Worm (Caenorhabditis elegans): Measurements from ENCODE around the gene C02B8.6.
"Not testable (repeated sequence)": the region's sequence is repeated elsewhere in the genome, so short reads cannot be mapped to it uniquely, and the experiment has no call there.

C02B8.6 gene

DNA sequence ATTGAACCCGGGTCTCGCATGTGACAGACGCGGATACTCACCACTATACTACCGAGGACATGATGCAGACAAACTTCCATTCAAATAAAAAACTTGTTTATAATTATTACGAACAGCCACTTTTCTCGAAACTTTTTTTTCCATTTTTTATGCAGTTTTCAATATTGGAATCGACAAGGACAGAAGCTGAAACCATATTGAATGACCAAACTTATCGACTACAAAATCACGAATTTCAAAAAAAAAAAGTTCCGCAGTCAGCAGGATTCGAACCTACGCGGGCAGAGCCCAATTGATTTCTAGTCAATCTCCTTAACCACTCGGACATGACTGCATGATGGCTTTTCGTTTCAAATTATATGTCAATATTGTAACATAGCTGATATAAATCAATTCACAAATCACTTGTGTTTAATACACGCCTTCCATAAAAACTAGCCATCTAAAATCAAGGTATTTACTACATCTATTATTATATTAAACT is 16.5 kb upstream of the C02B8.6 start:
- TF ChIP-seq ceh-58 (GFP tag; IDR thresholded peaks at IDR 0.05) (0 out of 2 replicates have a peak, but pooled peaks have one; percentile 64), rpc-1 (optimal IDR thresholded peaks at IDR 0.05) (peak; percentile 54), rpc-1 (tag; optimal IDR thresholded peaks at IDR 0.05) (peak; percentile 83), athp-1 (tag; optimal IDR thresholded peaks at IDR 0.05) (peak; percentile 6), snpc-4 (tag; optimal IDR thresholded peaks at IDR 0.05) (peak in 2 of 4 experiments; percentile 4 to 54), somi-1 (GFP tag; optimal IDR thresholded peaks at IDR 0.05) (peak; percentile 6), rec-8 (tag; optimal IDR thresholded peaks at IDR 0.05) (peak; percentile 12 to 13), mes-4 (tag; optimal IDR thresholded peaks at IDR 0.05) (peak; percentile 33), tbp1 (GFP tag; optimal IDR thresholded peaks at IDR 0.05) (peak; percentile 83), D2030.7 (GFP tag; IDR thresholded peaks at IDR 0.05) (peak; percentile 84), die-1 (tag; optimal IDR thresholded peaks at IDR 0.05) (peak; percentile 43), bed-1 (GFP tag; IDR thresholded peaks at IDR 0.05) (0 out of 2 replicates have a peak, but pooled peaks have one; percentile 24), repo-1 (tag; optimal IDR thresholded peaks at IDR 0.05) (peak; percentile 33), cebp-2 (GFP tag; IDR thresholded peaks at IDR 0.05) (peak; percentile 26; the same call in 1 of the 2 replicates), lin-26 (GFP tag; IDR thresholded peaks at IDR 0.05) (peak; percentile 84), madf-6 (GFP tag; IDR thresholded peaks at IDR 0.05) (peak; percentile 18; the same call in 1 of the 2 replicates), let-607 (tag; optimal IDR thresholded peaks at IDR 0.05) (peak in 1 of 2 experiments; percentile 1), hmg-1.2 (GFP tag; IDR thresholded peaks at IDR 0.05) (peak; percentile 48), B0261.1 (tag; optimal IDR thresholded peaks at IDR 0.05) (peak; percentile 86), mxl-1 (tag; optimal IDR thresholded peaks at IDR 0.05) (peak; percentile 16), dox-1 (GFP tag; IDR thresholded peaks at IDR 0.05) (peak; percentile 59), ztf-18 (tag; optimal IDR thresholded peaks at IDR 0.05) (peak; percentile 34), rcor-1 (GFP tag; IDR thresholded peaks at IDR 0.05) (0 out of 2 replicates have a peak, but pooled peaks have one; percentile 22), pbrm-1 (GFP tag; IDR thresholded peaks at IDR 0.05) (peak; percentile 56), ekl-4 (GFP tag; IDR thresholded peaks at IDR 0.05) (0 out of 2 replicates have a peak, but pooled peaks have one; percentile 9)
- TF ChIP-seq snpc-4 (GFP tag; optimal IDR thresholded peaks at IDR 0.05) = not testable (repeated sequence)

DNA sequence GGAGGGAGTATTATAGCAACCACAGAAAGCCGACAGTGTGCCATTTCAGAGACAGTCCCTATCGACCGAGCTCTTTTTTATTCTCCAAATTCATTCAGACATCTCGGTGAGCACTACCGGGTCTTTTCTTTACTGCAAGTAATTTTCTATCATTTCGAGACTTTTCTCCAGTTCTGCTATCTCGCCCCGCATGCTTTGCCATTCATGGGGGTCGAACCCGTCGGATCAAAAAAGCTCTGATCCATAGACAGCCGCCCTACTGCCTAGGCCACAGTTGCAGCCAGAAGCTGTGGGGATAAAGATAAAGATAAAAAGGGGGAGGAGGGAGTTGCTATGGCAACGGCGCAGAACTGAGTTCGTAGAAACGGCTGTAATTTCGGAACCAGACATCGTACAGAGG is 15.3 kb upstream of the C02B8.6 start:
- 0 out of 2 replicates have a peak, but pooled peaks have one; percentile 37 for TF ChIP-seq Y56A3A.18 (GFP tag; IDR thresholded peaks at IDR 0.05)
- TF ChIP-seq aptf-2 (GFP tag; conservative IDR thresholded peaks at IDR 0.05) = no peak
- TF ChIP-seq him-1 (tag; optimal IDR thresholded peaks at IDR 0.05) = peak; percentile 64
- peak; percentile 66; the same call in 1 of the 2 replicates for TF ChIP-seq lin-26 (GFP tag; IDR thresholded peaks at IDR 0.05)
- TF ChIP-seq dox-1 (GFP tag; IDR thresholded peaks at IDR 0.05) = peak; percentile 50; the same call in 1 of the 2 replicates
- no peak for TF ChIP-seq T26A5.8 (tag; optimal IDR thresholded peaks at IDR 0.05)
- no peak for TF ChIP-seq madf-8 (GFP tag; conservative IDR thresholded peaks at IDR 0.05)
- no peak for TF ChIP-seq madf-10 (tag; optimal IDR thresholded peaks at IDR 0.05)
- no peak for TF ChIP-seq ceh-91 (GFP tag; IDR thresholded peaks at IDR 0.05)
- no peak for TF ChIP-seq nfyb-1 (GFP tag; IDR thresholded peaks at IDR 0.05)
- TF ChIP-seq B0261.1 (tag; optimal IDR thresholded peaks at IDR 0.05) = peak; percentile 70
- no peak for TF ChIP-seq snpc-1.3 (tag; optimal IDR thresholded peaks at IDR 0.05; ENCODE audit: insufficient read depth)
- TF ChIP-seq zfh-2 (GFP tag; conservative IDR thresholded peaks at IDR 0.05) = 0 out of 2 replicates have a peak, but pooled peaks have one; percentile 27
- no peak for TF ChIP-seq repo-1 (tag; optimal IDR thresholded peaks at IDR 0.05)
- no peak for TF ChIP-seq gei-17 (GFP tag; optimal IDR thresholded peaks at IDR 0.05)
- peak; percentile 25 for TF ChIP-seq die-1 (tag; optimal IDR thresholded peaks at IDR 0.05)
- TF ChIP-seq cebp-1 (GFP tag; IDR thresholded peaks at IDR 0.05) = no peak
- TF ChIP-seq cebp-1 (tag; optimal IDR thresholded peaks at IDR 0.05) = no peak
- no peak for TF ChIP-seq K11D2.4 (GFP tag; IDR thresholded peaks at IDR 0.05)
- TF ChIP-seq lir-1 (GFP tag; conservative IDR thresholded peaks at IDR 0.05) = no peak
- no peak for TF ChIP-seq lin-35 (GFP tag; optimal IDR thresholded peaks at IDR 0.05)
- no peak for TF ChIP-seq F52B5.7 (tag; optimal IDR thresholded peaks at IDR 0.05)
- peak; percentile 10 for TF ChIP-seq ceh-79 (tag; optimal IDR thresholded peaks at IDR 0.05)
- no peak for TF ChIP-seq C17E4.6 (GFP tag; IDR thresholded peaks at IDR 0.05)
- TF ChIP-seq F37B4.10 (GFP tag; IDR thresholded peaks at IDR 0.05) = no peak
- peak; percentile 67 for TF ChIP-seq D2030.7 (GFP tag; IDR thresholded peaks at IDR 0.05)
- TF ChIP-seq ZK185.1 (tag; optimal IDR thresholded peaks at IDR 0.05; ENCODE audit: poor library complexity, severe bottlenecking) = no peak
